Worm (Caenorhabditis elegans) whole organism, L2 larva: ENCODE results near the gene rheb-1.

Experiments used
- elt-1 ChIP-seq: fragments of 150-350 bp; optimal IDR thresholded peaks from 2 replicates; lab custom pipeline; 2014; ENCODE audit warnings: missing biosample characterization, missing genetic modification characterization
- elt-3 ChIP-seq: sonication (generic microtip); optimal IDR thresholded peaks from 2 replicates; lab custom pipeline; 2017; ENCODE audit warnings: missing biosample characterization, missing genetic modification characterization
- lin-13 ChIP-seq: fragments of 150-350 bp; optimal IDR thresholded peaks from 2 replicates; lab custom pipeline; 2014; ENCODE audit warnings: missing biosample characterization, missing genetic modification reagents, missing genetic modification characterization
- lin-39 ChIP-seq: fragments of 150-350 bp; optimal IDR thresholded peaks from 2 replicates; lab custom pipeline; 2014; ENCODE audit warnings: missing biosample characterization, missing genetic modification reagents, missing genetic modification characterization
- mab-5 ChIP-seq: fragments of 150-350 bp; optimal IDR thresholded peaks from 2 replicates; lab custom pipeline; 2014; ENCODE audit warnings: missing biosample characterization, missing genetic modification characterization
- nhr-11 ChIP-seq: fragments of 150-350 bp; optimal IDR thresholded peaks from 2 replicates; lab custom pipeline; 2014; ENCODE audit warnings: missing biosample characterization, missing genetic modification characterization
- nhr-6 ChIP-seq: fragments of 150-350 bp; optimal IDR thresholded peaks from 2 replicates; lab custom pipeline; 2014; ENCODE audit warnings: missing biosample characterization, missing genetic modification characterization
- zag-1 ChIP-seq: fragments of 150-350 bp; optimal IDR thresholded peaks from 2 replicates; lab custom pipeline; 2014; ENCODE audit warnings: missing biosample characterization, missing genetic modification characterization
- ztf-11 ChIP-seq: sonication (generic microtip); optimal IDR thresholded peaks from 2 replicates; lab custom pipeline; 2017; ENCODE audit warnings: missing biosample characterization, missing genetic modification characterization

DNA sequence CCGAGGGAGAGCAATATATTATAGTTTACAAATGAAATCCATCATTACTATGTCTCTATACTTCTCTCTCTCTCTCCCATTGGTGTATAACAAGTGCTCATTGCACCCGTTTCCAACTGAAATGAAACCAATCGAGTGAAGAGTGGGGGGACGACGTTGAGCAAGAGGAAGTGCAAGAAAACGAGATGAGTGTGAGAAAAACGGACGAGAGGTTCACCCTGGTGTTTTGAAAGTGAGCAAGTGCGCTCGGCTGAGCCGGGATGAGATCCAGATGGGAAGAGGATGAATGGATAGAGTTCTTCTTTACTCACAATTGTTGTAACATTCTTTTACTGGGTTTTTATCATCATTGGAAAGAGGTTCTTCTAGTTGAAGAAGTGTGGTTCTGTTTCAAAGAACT, 27.9 kb upstream of the rheb-1 start:
- TF ChIP-seq elt-3 (tag; lab: Kevin White, UChicago) (no peak), elt-1 (tag; lab: Kevin White, UChicago) (no peak), zag-1 (tag; lab: Kevin White, UChicago) (peak; percentile 16), nhr-11 (tag; lab: Kevin White, UChicago) (no peak), nhr-6 (tag; lab: Kevin White, UChicago) (no peak), lin-13 (GFP tag; lab: Kevin White, UChicago) (no peak), lin-39 (tag; lab: Kevin White, UChicago) (no peak), mab-5 (tag; lab: Kevin White, UChicago) (no peak), ztf-11 (tag; lab: Kevin White, UChicago) (no peak)
